Worm (Caenorhabditis elegans): ENCODE measurements around the gene C07B5.2.

The C07B5.2 gene

ce11 chrX:9467573-9467972, 49.4 kb downstream of the C07B5.2 start (continued):
- TF ChIP-seq cey-2 (tag; optimal IDR thresholded peaks at IDR 0.05; ENCODE audit: borderline replicate concordance, insufficient read depth), result no peak
- no peak for TF ChIP-seq lin-39 (tag; optimal IDR thresholded peaks at IDR 0.05)
- TF ChIP-seq mxl-2 (GFP tag; conservative IDR thresholded peaks at IDR 0.05), result no peak; the same call in 1 of the 2 replicates
- peak; percentile 81 for TF ChIP-seq gei-8 (GFP tag; optimal IDR thresholded peaks at IDR 0.05)
- TF ChIP-seq nhr-77 (tag; optimal IDR thresholded peaks at IDR 0.05), result peak; percentile 35
- TF ChIP-seq zip-11 (GFP tag; IDR thresholded peaks at IDR 0.05), result peak; percentile 58; the same call in 1 of the 2 replicates
- TF ChIP-seq D1046.2 (GFP tag; IDR thresholded peaks at IDR 0.05), result 0 out of 2 replicates have a peak, but pooled peaks have one; percentile 60
- TF ChIP-seq unc-130 (GFP tag; optimal IDR thresholded peaks at IDR 0.05), result peak; percentile 1
- peak; percentile 55 for TF ChIP-seq zfp-2 (tag; optimal IDR thresholded peaks at IDR 0.05)
- TF ChIP-seq Y48G9A.11 (GFP tag; IDR thresholded peaks at IDR 0.05), result peak; percentile 66
- peak; percentile 51 for TF ChIP-seq ces-1 (GFP tag; optimal IDR thresholded peaks at IDR 0.05)
- peak; percentile 71 for TF ChIP-seq ceh-44 (GFP tag; IDR thresholded peaks at IDR 0.05)
- TF ChIP-seq ceh-28 (tag; optimal IDR thresholded peaks at IDR 0.05), result no peak
- peak; percentile 82 for TF ChIP-seq ceh-20 (GFP tag; IDR thresholded peaks at IDR 0.05)
- peak; percentile 61; the same call in 1 of the 2 replicates for TF ChIP-seq lin-29 (GFP tag; IDR thresholded peaks at IDR 0.05)
- peak; percentile 79 for TF ChIP-seq ztf-7 (tag; optimal IDR thresholded peaks at IDR 0.05)
- TF ChIP-seq ceh-82 (tag; optimal IDR thresholded peaks at IDR 0.05), result no peak
- TF ChIP-seq ama-1 (optimal IDR thresholded peaks at IDR 0.05), result no peak
- TF ChIP-seq rbr-2 (tag; optimal IDR thresholded peaks at IDR 0.05), result peak; percentile 86
- TF ChIP-seq hlh-11 (tag; optimal IDR thresholded peaks at IDR 0.05), result peak; percentile 59
- TF ChIP-seq nhr-111 (GFP tag; optimal IDR thresholded peaks at IDR 0.05), result peak; percentile 17
- peak; percentile 92 for TF ChIP-seq vab-7 (GFP tag; IDR thresholded peaks at IDR 0.05)
- TF ChIP-seq dmd-6 (GFP tag; IDR thresholded peaks at IDR 0.05), result no peak; the same call in 1 of the 2 replicates
- no peak for TF ChIP-seq nhr-76 (tag; optimal IDR thresholded peaks at IDR 0.05)
- TF ChIP-seq dve-1 (tag; optimal IDR thresholded peaks at IDR 0.05; ENCODE audit: insufficient read depth), result peak; percentile 73
